Fruit fly (Drosophila melanogaster) whole organism, adult: ENCODE data around the gene CG13484.

Source experiments
- CG11617 ChIP-seq: fragments of 200-800 bp; sonication (Bioruptor generic); optimal IDR thresholded peaks from 2 replicates; lab custom pipeline; 2017; ENCODE audit warnings: mild to moderate bottlenecking, missing biosample characterization, missing genetic modification reagents, missing genetic modification characterization
- CG12768 ChIP-seq: fragments of 200-800 bp; sonication (Bioruptor generic); optimal IDR thresholded peaks from 2 replicates; lab custom pipeline; 2017; ENCODE audit warnings: missing biosample characterization, missing genetic modification characterization, mild to moderate bottlenecking, moderate library complexity, missing genetic modification reagents
- CG14711 ChIP-seq: fragments of 200-800 bp; sonication (Bioruptor generic); optimal IDR thresholded peaks from 2 replicates; lab custom pipeline; 2018; ENCODE audit warnings: missing biosample characterization, mild to moderate bottlenecking, missing genetic modification characterization, moderate library complexity
- CG1620 ChIP-seq: fragments of 200-800 bp; sonication (Bioruptor generic); optimal IDR thresholded peaks from 2 replicates; lab custom pipeline; 2016; ENCODE audit warnings: missing biosample characterization, missing genetic modification characterization
- CG33017 ChIP-seq: fragments of 200-800 bp; sonication (Bioruptor generic); optimal IDR thresholded peaks from 2 replicates; lab custom pipeline; 2018; ENCODE audit warnings: missing biosample characterization, mild to moderate bottlenecking, missing genetic modification characterization, moderate library complexity
- CG5204 ChIP-seq: fragments of 200-800 bp; sonication (Bioruptor generic); optimal IDR thresholded peaks from 2 replicates; lab custom pipeline; 2016; ENCODE audit warnings: missing biosample characterization, missing genetic modification characterization
- CG7045 ChIP-seq: fragments of 200-800 bp; sonication (Bioruptor generic); optimal IDR thresholded peaks from 2 replicates; lab custom pipeline; 2017; ENCODE audit warnings: missing biosample characterization, mild to moderate bottlenecking, missing genetic modification characterization
- CG7101 ChIP-seq: fragments of 200-800 bp; sonication (Bioruptor generic); optimal IDR thresholded peaks from 2 replicates; lab custom pipeline; 2018; ENCODE audit warnings: missing biosample characterization, mild to moderate bottlenecking, missing genetic modification characterization, moderate library complexity
- Clk ChIP-seq: fragments of 200-800 bp; sonication (Bioruptor generic); optimal IDR thresholded peaks from 2 replicates; lab custom pipeline; 2017; ENCODE audit warnings: missing biosample characterization, missing genetic modification characterization
- Crg-1 ChIP-seq: fragments of 200-800 bp; sonication (Bioruptor generic); optimal IDR thresholded peaks from 2 replicates; lab custom pipeline; 2016; ENCODE audit warnings: missing biosample characterization, missing genetic modification characterization
- Hr96 ChIP-seq: fragments of 200-800 bp; sonication (Bioruptor generic); optimal IDR thresholded peaks from 2 replicates; lab custom pipeline; 2016; ENCODE audit warnings: missing biosample characterization, missing genetic modification characterization
- Mnt ChIP-seq: fragments of 200-800 bp; sonication (Bioruptor generic); optimal IDR thresholded peaks from 2 replicates; lab custom pipeline; 2016; ENCODE audit warnings: missing biosample characterization, mild to moderate bottlenecking, missing genetic modification characterization
- bab1 ChIP-seq: fragments of 200-800 bp; sonication (Bioruptor generic); optimal IDR thresholded peaks from 3 replicates; lab custom pipeline; 2019; ENCODE audit warnings: missing biosample characterization, mild to moderate bottlenecking, missing genetic modification characterization, moderate library complexity
- cic ChIP-seq: fragments of 200-800 bp; sonication (Bioruptor generic); optimal IDR thresholded peaks from 2 replicates; lab custom pipeline; 2017; ENCODE audit warnings: missing biosample characterization, mild to moderate bottlenecking, missing genetic modification characterization, moderate library complexity
- cnc ChIP-seq, 2 experiments: fragments of >200 bp; optimal IDR thresholded peaks; 2 replicates each; lab custom pipeline; 2017
- kay ChIP-seq: fragments of 200-800 bp; sonication (Bioruptor generic); peaks from one replicate; lab custom pipeline; 2016; ENCODE audit warnings: missing biosample characterization, missing genetic modification characterization, borderline replicate concordance
- ovo ChIP-seq: fragments of 200-800 bp; sonication (Bioruptor generic); optimal IDR thresholded peaks from 2 replicates; lab custom pipeline; 2016; ENCODE audit warnings: missing biosample characterization, missing genetic modification characterization
- pad ChIP-seq: fragments of 200-800 bp; sonication (Bioruptor generic); optimal IDR thresholded peaks from 3 replicates; lab custom pipeline; 2017; ENCODE audit warnings: missing biosample characterization, missing genetic modification characterization, mild to moderate bottlenecking, moderate library complexity, missing genetic modification reagents
- tj ChIP-seq: fragments of 200-800 bp; sonication (Bioruptor generic); optimal IDR thresholded peaks from 3 replicates; lab custom pipeline; 2017; ENCODE audit warnings: missing biosample characterization, mild to moderate bottlenecking, missing genetic modification characterization, moderate library complexity
- toe ChIP-seq: fragments of 200-800 bp; sonication (Bioruptor generic); optimal IDR thresholded peaks from 2 replicates; lab custom pipeline; 2016; ENCODE audit warnings: missing biosample characterization, missing genetic modification characterization

The CG13484 gene

dm6 chr3L:14086225-14086624 is 33.3 kb upstream of the CG13484 start:
- no peak for TF ChIP-seq CG14711 (tag; lab: Kevin White, UChicago)
- no peak for TF ChIP-seq tj (GFP tag; lab: Kevin White, UChicago)
- TF ChIP-seq cnc (optimal IDR thresholded peaks at IDR 0.05; lab: Kevin White, UChicago): no peak

- TF ChIP-seq CG1620 (GFP tag; lab: Kevin White, UChicago) (no peak), ovo (no peak), Hr96 (GFP tag; lab: Kevin White, UChicago) (no peak), kay (GFP tag; lab: Kevin White, UChicago) (no peak), CG14711 (tag; lab: Kevin White, UChicago) (no peak), CG33017 (no peak), CG12768 (GFP tag; lab: Kevin White, UChicago) (no peak), cic (no peak), pad (GFP tag; lab: Kevin White, UChicago) (no peak), CG7045 (GFP tag; lab: Kevin White, UChicago) (no peak), Crg-1 (GFP tag; lab: Kevin White, UChicago) (no peak)
Measured at dm6 chr3L:14083283-14083682, 30.4 kb upstream of the CG13484 start, which contains the start of gene CG8100. CG8100 (plus strand) TSS chr3L:14083615.

dm6 chr3L:14079224-14079623 is 26.3 kb upstream of the CG13484 start:
- TF ChIP-seq CG11617 (GFP tag; lab: Kevin White, UChicago) (no peak), kay (GFP tag; lab: Kevin White, UChicago) (peak; percentile 45)

dm6 chr3L:14078227-14078626 is 25.3 kb upstream of the CG13484 start:
- no peak for TF ChIP-seq bab1 (GFP tag; lab: Kevin White, UChicago)
- no peak for TF ChIP-seq CG7101
- TF ChIP-seq ovo: no peak
- TF ChIP-seq pad (GFP tag; lab: Kevin White, UChicago): no peak
- TF ChIP-seq CG11617 (GFP tag; lab: Kevin White, UChicago): no peak
- no peak for TF ChIP-seq cnc (optimal IDR thresholded peaks at IDR 0.05; lab: Kevin White, UChicago)
- no peak for TF ChIP-seq CG14711 (tag; lab: Kevin White, UChicago)
- TF ChIP-seq tj (GFP tag; lab: Kevin White, UChicago): no peak
- TF ChIP-seq CG5204 (GFP tag; lab: Kevin White, UChicago): no peak
- no peak for TF ChIP-seq CG7045 (GFP tag; lab: Kevin White, UChicago)
- TF ChIP-seq cic: no peak

dm6 chr3L:14076559-14076958 is 23.7 kb upstream of the CG13484 start:
- no peak for TF ChIP-seq tj (GFP tag; lab: Kevin White, UChicago)
- TF ChIP-seq CG7045 (GFP tag; lab: Kevin White, UChicago): no peak
- TF ChIP-seq CG14711 (tag; lab: Kevin White, UChicago): no peak
- TF ChIP-seq pad (GFP tag; lab: Kevin White, UChicago): no peak
- no peak for TF ChIP-seq CG12768 (GFP tag; lab: Kevin White, UChicago)
- no peak for TF ChIP-seq bab1 (GFP tag; lab: Kevin White, UChicago)
- TF ChIP-seq Hr96 (GFP tag; lab: Kevin White, UChicago): no peak
- no peak for TF ChIP-seq kay (GFP tag; lab: Kevin White, UChicago)
- no peak for TF ChIP-seq Mnt (GFP tag; lab: Kevin White, UChicago)

dm6 chr3L:14075472-14075871 is 22.6 kb upstream of the CG13484 start, which contains the start of gene btl:
btl (plus strand) TSS chr3L:14075772.
- TF ChIP-seq tj (GFP tag; lab: Kevin White, UChicago) (no peak), bab1 (GFP tag; lab: Kevin White, UChicago) (no peak), CG11617 (GFP tag; lab: Kevin White, UChicago) (no peak), pad (GFP tag; lab: Kevin White, UChicago) (no peak), CG33017 (no peak)

- peak; percentile 63 for TF ChIP-seq bab1 (GFP tag; lab: Kevin White, UChicago)
- TF ChIP-seq toe (GFP tag; lab: Kevin White, UChicago): no peak
- no peak for TF ChIP-seq CG14711 (tag; lab: Kevin White, UChicago)
- TF ChIP-seq tj (GFP tag; lab: Kevin White, UChicago): peak; percentile 60
- no peak for TF ChIP-seq Hr96 (GFP tag; lab: Kevin White, UChicago)
Measured at dm6 chr3L:14071621-14072020, 18.7 kb upstream of the CG13484 start, which contains the start of gene Pex1. Pex1 (plus strand) TSS chr3L:14071892.

- no peak for TF ChIP-seq CG11617 (GFP tag; lab: Kevin White, UChicago)
- no peak for TF ChIP-seq CG12768 (GFP tag; lab: Kevin White, UChicago)
- no peak for TF ChIP-seq Clk (GFP tag; lab: Kevin White, UChicago)
- no peak for TF ChIP-seq CG1620 (GFP tag; lab: Kevin White, UChicago)
- TF ChIP-seq ovo: no peak
- TF ChIP-seq toe (GFP tag; lab: Kevin White, UChicago): no peak
- TF ChIP-seq kay (GFP tag; lab: Kevin White, UChicago): no peak
- no peak for TF ChIP-seq CG7101
- no peak for TF ChIP-seq CG5204 (GFP tag; lab: Kevin White, UChicago)
- TF ChIP-seq CG14711 (tag; lab: Kevin White, UChicago): no peak
- TF ChIP-seq pad (GFP tag; lab: Kevin White, UChicago): no peak
- no peak for TF ChIP-seq CG33017
- no peak for TF ChIP-seq Hr96 (GFP tag; lab: Kevin White, UChicago)
- TF ChIP-seq bab1 (GFP tag; lab: Kevin White, UChicago): no peak
Measured at dm6 chr3L:14064065-14064414, 11.2 kb upstream of the CG13484 start.
